Worm (Caenorhabditis elegans): ENCODE results near the gene F25B4.7.

- no peak for TF ChIP-seq lin-15B (tag; optimal IDR thresholded peaks at IDR 0.05)
- TF ChIP-seq mep-1 (tag; optimal IDR thresholded peaks at IDR 0.05): no peak
- TF ChIP-seq snpc-4 (tag; optimal IDR thresholded peaks at IDR 0.05): no peak
- no peak for TF ChIP-seq ceh-82 (tag; optimal IDR thresholded peaks at IDR 0.05)
- no peak for TF ChIP-seq nhr-77 (tag; optimal IDR thresholded peaks at IDR 0.05)
- TF ChIP-seq tra-1 (GFP tag; IDR thresholded peaks at IDR 0.05): no peak
- TF ChIP-seq hif-1 (tag; optimal IDR thresholded peaks at IDR 0.05): no peak
- no peak for TF ChIP-seq zfp-2 (tag; optimal IDR thresholded peaks at IDR 0.05)
- no peak for TF ChIP-seq daf-19 (GFP tag; conservative IDR thresholded peaks at IDR 0.05)
- no peak for TF ChIP-seq nhr-25 (tag; optimal IDR thresholded peaks at IDR 0.05; ENCODE audit: borderline replicate concordance, insufficient read depth)
- TF ChIP-seq fkh-10 (GFP tag; optimal IDR thresholded peaks at IDR 0.05): no peak
- no peak for TF ChIP-seq saeg-2 (GFP tag; IDR thresholded peaks at IDR 0.05)
Observed at ce11 chrV:5696177-5696576, 9.2 kb upstream of the F25B4.7 start.

All from whole organism, L4 larva.